Worm (Caenorhabditis elegans) whole organism, young adult: ENCODE results near the gene glb-2.

Source experiments
- B0336.3 ChIP-seq: fragments of 200-800 bp; sonication (Bioruptor generic); IDR thresholded peaks from 2 replicates; pipeline ENCODE4 v1.3.6; 2022; ENCODE audit warnings: missing genetic modification characterization, missing compliant biosample characterization
- C17E4.6 ChIP-seq: fragments of 200-800 bp; sonication (Bioruptor generic); IDR thresholded peaks from 2 replicates; pipeline ENCODE4 v1.3.6; 2022; ENCODE audit warnings: missing genetic modification reagents, missing genetic modification characterization, missing compliant biosample characterization
- F10E7.11 ChIP-seq: sonication (generic microtip); optimal IDR thresholded peaks from 2 replicates; lab custom pipeline; 2017; ENCODE audit warnings: mild to moderate bottlenecking, missing genetic modification characterization, moderate library complexity, missing compliant biosample characterization
- F37B4.10 ChIP-seq: fragments of 200-800 bp; sonication (Bioruptor generic); IDR thresholded peaks from 2 replicates; pipeline ENCODE4 v1.3.6; 2022; ENCODE audit warnings: missing genetic modification characterization, missing compliant biosample characterization
- F39B2.1 ChIP-seq: fragments of 200-800 bp; sonication (Bioruptor generic); IDR thresholded peaks from 2 replicates; pipeline ENCODE4 v1.3.6; 2022; ENCODE audit warnings: missing genetic modification reagents, missing genetic modification characterization, missing compliant biosample characterization
- F49E8.2 ChIP-seq: sonication (generic microtip); optimal IDR thresholded peaks from 3 replicates; lab custom pipeline; 2017; ENCODE audit warnings: missing genetic modification characterization, mild to moderate bottlenecking, missing compliant biosample characterization, antibody characterized with exemption, moderate library complexity; ENCODE audit not compliant: insufficient read depth
- F52B5.7 ChIP-seq: sonication (generic microtip); optimal IDR thresholded peaks from 2 replicates; lab custom pipeline; 2016; ENCODE audit warnings: mild to moderate bottlenecking, missing genetic modification characterization, missing compliant biosample characterization
- F57A8.1 ChIP-seq: fragments of 200-800 bp; sonication (Bioruptor generic); optimal IDR thresholded peaks from 2 replicates; lab custom pipeline; 2018; ENCODE audit warnings: mild to moderate bottlenecking, missing genetic modification characterization, moderate library complexity, missing compliant biosample characterization
- F57C9.4 ChIP-seq: sonication (generic microtip); optimal IDR thresholded peaks from 2 replicates; lab custom pipeline; 2017; ENCODE audit warnings: mild to moderate bottlenecking, missing genetic modification characterization, missing compliant biosample characterization
- K11D2.4 ChIP-seq: fragments of 200-800 bp; sonication (Bioruptor generic); IDR thresholded peaks from 2 replicates; pipeline ENCODE4 v1.3.6; 2022; ENCODE audit warnings: missing genetic modification reagents, missing genetic modification characterization, missing compliant biosample characterization
- T26A5.8 ChIP-seq: sonication (generic microtip); optimal IDR thresholded peaks from 2 replicates; lab custom pipeline; 2016; ENCODE audit warnings: missing genetic modification characterization, missing compliant biosample characterization
- ZK185.1 ChIP-seq: sonication (generic microtip); optimal IDR thresholded peaks from 2 replicates; lab custom pipeline; 2016; ENCODE audit warnings: mild to moderate bottlenecking, missing genetic modification characterization, missing compliant biosample characterization; ENCODE audit not compliant: poor library complexity, severe bottlenecking
- akir-1 ChIP-seq: fragments of 200-800 bp; sonication (Bioruptor generic); optimal IDR thresholded peaks from 2 replicates; lab custom pipeline; 2018; ENCODE audit warnings: mild to moderate bottlenecking, missing genetic modification characterization, moderate library complexity, missing compliant biosample characterization
- ama-1 ChIP-seq, 3 experiments: fragments of 150-350 bp in 1 of 3; sonication (generic microtip) in 2 of 3; optimal IDR thresholded peaks; 2 replicates each; lab custom pipeline; 2014 to 2018; ENCODE audit warnings: missing biosample characterization in 2 of 3, missing genetic modification characterization in 2 of 3, missing genetic modification reagents in 2 of 3
- cebp-2 ChIP-seq: fragments of 200-800 bp; sonication (Bioruptor generic); IDR thresholded peaks from 2 replicates; pipeline ENCODE4 v1.3.6; 2022; ENCODE audit warnings: missing genetic modification characterization, missing compliant biosample characterization
- ceh-100 ChIP-seq: fragments of 200-800 bp; sonication (Bioruptor generic); IDR thresholded peaks from 2 replicates; pipeline ENCODE4 v1.3.6; 2022; ENCODE audit warnings: missing genetic modification reagents, missing genetic modification characterization, missing compliant biosample characterization
- ceh-40 ChIP-seq: fragments of 200-800 bp; sonication (Bioruptor generic); IDR thresholded peaks from 2 replicates; pipeline ENCODE4 v1.3.6; 2022; ENCODE audit warnings: missing genetic modification characterization, missing compliant biosample characterization
- ceh-79 ChIP-seq: sonication (generic microtip); optimal IDR thresholded peaks from 2 replicates; lab custom pipeline; 2017; ENCODE audit warnings: mild to moderate bottlenecking, missing genetic modification characterization, missing compliant biosample characterization
- ceh-91 ChIP-seq: fragments of 200-800 bp; sonication (Bioruptor generic); IDR thresholded peaks from 2 replicates; pipeline ENCODE4 v1.3.6; 2022; ENCODE audit warnings: missing genetic modification reagents, missing genetic modification characterization, missing compliant biosample characterization
- dox-1 ChIP-seq: fragments of 200-800 bp; sonication (Bioruptor generic); IDR thresholded peaks from 2 replicates; pipeline ENCODE4 v1.3.6; 2022; ENCODE audit warnings: missing genetic modification reagents, missing genetic modification characterization, missing compliant biosample characterization
- dpff-1 ChIP-seq: sonication (generic microtip); optimal IDR thresholded peaks from 2 replicates; lab custom pipeline; 2017; ENCODE audit warnings: mild to moderate bottlenecking, missing genetic modification characterization, missing compliant biosample characterization
- egl-44 ChIP-seq: fragments of 200-800 bp; sonication (Bioruptor generic); IDR thresholded peaks from 2 replicates; pipeline ENCODE4 v1.3.6; 2022; ENCODE audit warnings: missing genetic modification reagents, missing genetic modification characterization, missing compliant biosample characterization
- egrh-3 ChIP-seq: fragments of 200-800 bp; sonication (Bioruptor generic); IDR thresholded peaks from 2 replicates; pipeline ENCODE4 v1.3.6; 2022; ENCODE audit warnings: missing genetic modification reagents, missing genetic modification characterization, missing compliant biosample characterization
- ets-4 ChIP-seq: fragments of 200-800 bp; sonication (Bioruptor generic); optimal IDR thresholded peaks from 2 replicates; lab custom pipeline; 2018; ENCODE audit warnings: mild to moderate bottlenecking, missing genetic modification characterization, missing compliant biosample characterization
- hmg-1.2 ChIP-seq: fragments of 200-800 bp; sonication (Bioruptor generic); IDR thresholded peaks from 2 replicates; pipeline ENCODE4 v1.3.6; 2022; ENCODE audit warnings: missing genetic modification reagents, missing genetic modification characterization, missing compliant biosample characterization
- hsf-1 ChIP-seq: fragments of 200-800 bp; sonication (Bioruptor generic); IDR thresholded peaks from 2 replicates; pipeline ENCODE4 v1.3.6; 2022; ENCODE audit warnings: missing genetic modification reagents, missing genetic modification characterization, missing compliant biosample characterization
- lag-1 ChIP-seq: fragments of 200-800 bp; sonication (Bioruptor generic); IDR thresholded peaks from 2 replicates; pipeline ENCODE4 v1.3.6; 2022; ENCODE audit warnings: missing genetic modification reagents, missing genetic modification characterization, missing compliant biosample characterization
- lin-35 ChIP-seq, 3 experiments: fragments of 150-350 bp in 2 of 3; sonication (generic microtip) in 1 of 3; optimal IDR thresholded peaks; 2 replicates each; lab custom pipeline; 2014 to 2018; ENCODE audit warnings: missing biosample characterization in 3 of 3, missing genetic modification characterization in 3 of 3, missing genetic modification reagents in 3 of 3
- lin-40 ChIP-seq: sonication (generic microtip); optimal IDR thresholded peaks from 2 replicates; lab custom pipeline; 2016; ENCODE audit warnings: missing genetic modification characterization, mild to moderate bottlenecking, missing compliant biosample characterization, missing genotype, missing genetic modification reagents
- lin-54 ChIP-seq: fragments of 200-800 bp; sonication (Bioruptor generic); optimal IDR thresholded peaks from 2 replicates; lab custom pipeline; 2018; ENCODE audit warnings: mild to moderate bottlenecking, missing genetic modification characterization, missing compliant biosample characterization
- madf-8 ChIP-seq: fragments of 200-800 bp; sonication (Bioruptor generic); conservative IDR thresholded peaks from 2 replicates; pipeline ENCODE4 v1.3.6; 2022; ENCODE audit warnings: missing genetic modification reagents, missing genetic modification characterization, missing compliant biosample characterization
- mcd-1 ChIP-seq: fragments of 200-800 bp; sonication (Bioruptor generic); IDR thresholded peaks from 2 replicates; pipeline ENCODE4 v1.3.6; 2022; ENCODE audit warnings: missing genetic modification reagents, missing genetic modification characterization, missing compliant biosample characterization
- nhr-120 ChIP-seq: fragments of 200-800 bp; sonication (Bioruptor generic); IDR thresholded peaks from 2 replicates; pipeline ENCODE4 v1.3.6; 2022; ENCODE audit warnings: missing genetic modification characterization, missing compliant biosample characterization
- nhr-179 ChIP-seq: sonication (generic microtip); optimal IDR thresholded peaks from 2 replicates; lab custom pipeline; 2016; ENCODE audit warnings: mild to moderate bottlenecking, missing genetic modification characterization, missing compliant biosample characterization
- nhr-80 ChIP-seq: sonication (generic microtip); optimal IDR thresholded peaks from 2 replicates; lab custom pipeline; 2016; ENCODE audit warnings: missing genetic modification characterization, missing compliant biosample characterization
- pha-4 ChIP-seq: fragments of 150-350 bp; sonication (generic microtip); optimal IDR thresholded peaks from 2 replicates; lab custom pipeline; 2014; ENCODE audit warnings: missing biosample characterization, missing genetic modification reagents, missing genetic modification characterization
- rcor-1 ChIP-seq: fragments of 200-800 bp; sonication (Bioruptor generic); IDR thresholded peaks from 2 replicates; pipeline ENCODE4 v1.3.6; 2022; ENCODE audit warnings: missing genetic modification reagents, missing genetic modification characterization, missing compliant biosample characterization
- rec-8 ChIP-seq, 2 experiments: sonication (generic microtip); optimal IDR thresholded peaks; 2 replicates each; lab custom pipeline; 2016; ENCODE audit warnings: mild to moderate bottlenecking in 2 of 2, missing genetic modification characterization in 2 of 2, missing genetic modification reagents in 2 of 2, missing genotype in 2 of 2, missing biosample characterization in 1 of 2, missing compliant biosample characterization in 1 of 2, moderate library complexity in 1 of 2
- snpc-1.3 ChIP-seq: sonication (generic microtip); optimal IDR thresholded peaks from 2 replicates; lab custom pipeline; 2017; ENCODE audit warnings: missing genetic modification characterization, mild to moderate bottlenecking, missing compliant biosample characterization, antibody characterized with exemption, moderate library complexity, missing genotype, missing genetic modification reagents; ENCODE audit not compliant: insufficient read depth
- snpc-3.4 ChIP-seq: sonication (generic microtip); optimal IDR thresholded peaks from 2 replicates; lab custom pipeline; 2017; ENCODE audit warnings: missing genetic modification characterization, mild to moderate bottlenecking, missing compliant biosample characterization, antibody characterized with exemption, moderate library complexity, missing genotype, missing genetic modification reagents
- snpc-4 ChIP-seq, 5 experiments: fragments of 150-350 bp in 1 of 5; sonication (generic microtip) in 4 of 5; optimal IDR thresholded peaks; 2 replicates each; lab custom pipeline; 2014 to 2018; ENCODE audit warnings: missing genetic modification characterization in 5 of 5, missing biosample characterization in 3 of 5, antibody characterized with exemption in 2 of 5, mild to moderate bottlenecking in 2 of 5, missing compliant biosample characterization in 2 of 5, missing genotype in 2 of 5, moderate library complexity in 2 of 5, missing genetic modification reagents in 1 of 5
- somi-1 ChIP-seq: fragments of 200-800 bp; sonication (Bioruptor generic); optimal IDR thresholded peaks from 2 replicates; lab custom pipeline; 2018; ENCODE audit warnings: mild to moderate bottlenecking, missing genetic modification characterization, missing compliant biosample characterization
- tlf-1 ChIP-seq: fragments of 200-800 bp; sonication (Bioruptor generic); optimal IDR thresholded peaks from 2 replicates; lab custom pipeline; 2018; ENCODE audit warnings: mild to moderate bottlenecking, missing genetic modification characterization, missing compliant biosample characterization
- xnd-1 ChIP-seq: sonication (generic microtip); optimal IDR thresholded peaks from 2 replicates; lab custom pipeline; 2016; ENCODE audit warnings: missing genotype, missing genetic modification reagents, missing genetic modification characterization, missing compliant biosample characterization
- ztf-22 ChIP-seq: fragments of 200-800 bp; sonication (Bioruptor generic); optimal IDR thresholded peaks from 2 replicates; lab custom pipeline; 2018; ENCODE audit warnings: mild to moderate bottlenecking, missing genetic modification characterization, moderate library complexity, missing compliant biosample characterization
- ztf-28 ChIP-seq: fragments of 200-800 bp; sonication (Bioruptor generic); IDR thresholded peaks from 2 replicates; pipeline ENCODE4 v1.3.6; 2022; ENCODE audit warnings: missing genetic modification reagents, missing genetic modification characterization, missing compliant biosample characterization
- ztf-3 ChIP-seq: fragments of 200-800 bp; sonication (Bioruptor generic); optimal IDR thresholded peaks from 2 replicates; lab custom pipeline; 2018; ENCODE audit warnings: mild to moderate bottlenecking, missing genetic modification characterization, missing compliant biosample characterization

Gene glb-2

DNA sequence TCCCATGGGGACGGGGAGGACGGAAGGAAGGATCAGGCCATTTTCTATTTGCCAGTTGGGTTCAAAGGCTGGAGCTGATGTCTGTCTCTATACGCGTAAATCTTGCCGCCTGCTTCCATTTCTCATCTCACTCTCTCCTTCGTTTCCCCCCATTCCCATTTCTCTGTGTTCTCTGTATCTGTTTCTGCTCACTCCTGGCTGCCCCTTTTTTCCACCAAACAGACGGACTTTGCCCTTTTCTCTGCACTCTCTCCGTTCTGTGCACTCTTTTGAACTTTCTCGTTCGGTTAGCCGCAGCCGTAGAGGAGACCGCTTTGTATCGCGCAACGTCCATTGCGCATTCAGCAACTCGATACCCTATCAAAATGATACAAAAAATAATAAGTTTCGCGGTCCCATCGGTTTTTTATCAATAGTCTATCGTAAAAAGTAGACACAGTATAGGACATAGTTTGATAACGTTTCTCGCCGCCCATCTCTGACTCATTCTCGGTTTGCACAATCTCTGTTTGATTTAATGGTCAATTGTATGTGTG is 27.6 kb downstream of the glb-2 start:
- peak in 1 of 2 experiments; percentile 8 for TF ChIP-seq rec-8 (tag; optimal IDR thresholded peaks at IDR 0.05; lab: Kevin White, UChicago)
- TF ChIP-seq F52B5.7 (tag; lab: Kevin White, UChicago), result no peak
- no peak for TF ChIP-seq dpff-1 (tag; lab: Kevin White, UChicago)
- TF ChIP-seq T26A5.8 (tag; lab: Kevin White, UChicago), result no peak
- TF ChIP-seq xnd-1 (tag; lab: Kevin White, UChicago), result no peak
- no peak for TF ChIP-seq snpc-1.3 (tag; lab: Kevin White, UChicago)
- no peak for TF ChIP-seq F49E8.2 (tag; lab: Kevin White, UChicago)
- TF ChIP-seq ets-4 (GFP tag; lab: Kevin White, UChicago), result no peak
- no peak for TF ChIP-seq egrh-3
- TF ChIP-seq ama-1 (optimal IDR thresholded peaks at IDR 0.05; lab: Kevin White, UChicago), result no peak
- no peak for TF ChIP-seq ama-1 (GFP tag; optimal IDR thresholded peaks at IDR 0.05; lab: Kevin White, UChicago)
- peak; percentile 88 for TF ChIP-seq nhr-80 (tag; lab: Kevin White, UChicago)
- TF ChIP-seq nhr-120 (GFP tag; lab: Robert Waterston, UW), result no peak
- peak; percentile 6 for TF ChIP-seq somi-1 (GFP tag; lab: Kevin White, UChicago)
- TF ChIP-seq snpc-4 (GFP tag; optimal IDR thresholded peaks at IDR 0.05; lab: Kevin White, UChicago), result no peak
- peak in 1 of 4 experiments; percentile 21 for TF ChIP-seq snpc-4 (tag; optimal IDR thresholded peaks at IDR 0.05; lab: Kevin White, UChicago)
- no peak for TF ChIP-seq ZK185.1 (tag; lab: Kevin White, UChicago)
- no peak for TF ChIP-seq ceh-100 (GFP tag; lab: Robert Waterston, UW)
- TF ChIP-seq ztf-28 (GFP tag; lab: Robert Waterston, UW), result no peak
- no peak for TF ChIP-seq snpc-3.4 (tag; lab: Kevin White, UChicago)
- peak; percentile 28 for TF ChIP-seq lin-40
- no peak for TF ChIP-seq tlf-1 (GFP tag; lab: Kevin White, UChicago)
- TF ChIP-seq ceh-40 (GFP tag; lab: Robert Waterston, UW), result no peak
- TF ChIP-seq F10E7.11 (tag; lab: Kevin White, UChicago), result no peak
- TF ChIP-seq ztf-22 (GFP tag; lab: Kevin White, UChicago), result no peak
- no peak for TF ChIP-seq akir-1 (GFP tag; lab: Kevin White, UChicago)
- TF ChIP-seq hsf-1 (GFP tag; lab: Robert Waterston, UW), result no peak
- no peak for TF ChIP-seq lin-35 (GFP tag; optimal IDR thresholded peaks at IDR 0.05; lab: Kevin White, UChicago)
- no peak for TF ChIP-seq nhr-179 (tag; lab: Kevin White, UChicago)
- no peak for TF ChIP-seq ceh-91
- TF ChIP-seq dox-1, result peak; percentile 78
- TF ChIP-seq ztf-3, result no peak
- TF ChIP-seq F57C9.4, result no peak
- no peak for TF ChIP-seq C17E4.6 (GFP tag; lab: Robert Waterston, UW)
- no peak for TF ChIP-seq egl-44 (GFP tag; lab: Robert Waterston, UW)
- TF ChIP-seq rcor-1 (GFP tag; lab: Robert Waterston, UW), result peak; percentile 26; the same call in 1 of the 2 replicates
- TF ChIP-seq madf-8 (GFP tag; lab: Robert Waterston, UW), result no peak
- TF ChIP-seq cebp-2 (GFP tag; lab: Robert Waterston, UW), result no peak
- TF ChIP-seq lin-54 (GFP tag; lab: Kevin White, UChicago), result peak; percentile 31
- TF ChIP-seq ceh-79 (tag; lab: Kevin White, UChicago), result no peak
- TF ChIP-seq lag-1 (GFP tag; lab: Robert Waterston, UW), result no peak
- TF ChIP-seq mcd-1, result peak; percentile 62
- peak; percentile 59; the same call in 1 of the 2 replicates for TF ChIP-seq B0336.3 (GFP tag; lab: Robert Waterston, UW)
- TF ChIP-seq hmg-1.2, result peak; percentile 82
- TF ChIP-seq F37B4.10 (GFP tag; lab: Robert Waterston, UW), result no peak
- TF ChIP-seq pha-4 (tag; lab: Kevin White, UChicago), result no peak
- TF ChIP-seq F39B2.1 (GFP tag; lab: Robert Waterston, UW), result no peak
- no peak for TF ChIP-seq F57A8.1 (GFP tag; lab: Kevin White, UChicago)
- TF ChIP-seq K11D2.4, result 0 out of 2 replicates have a peak, but pooled peaks have one; percentile 50
